Worm (Caenorhabditis elegans) whole organism, young adult: ENCODE results near the gene F49E8.8.

Experiments used
- B0261.1 ChIP-seq: sonication (generic microtip); optimal IDR thresholded peaks from 2 replicates; lab custom pipeline; 2016; ENCODE audit warnings: mild to moderate bottlenecking, missing genetic modification characterization, moderate library complexity, missing compliant biosample characterization
- C17E4.6 ChIP-seq: fragments of 200-800 bp; sonication (Bioruptor generic); IDR thresholded peaks from 2 replicates; pipeline ENCODE4 v1.3.6; 2022; ENCODE audit warnings: missing genetic modification reagents, missing genetic modification characterization, missing compliant biosample characterization
- D2030.7 ChIP-seq: fragments of 200-800 bp; sonication (Bioruptor generic); IDR thresholded peaks from 2 replicates; pipeline ENCODE4 v1.3.6; 2022; ENCODE audit warnings: missing genetic modification reagents, missing genetic modification characterization, missing compliant biosample characterization
- K12H6.12 ChIP-seq: fragments of 200-800 bp; sonication (Bioruptor generic); optimal IDR thresholded peaks from 2 replicates; lab custom pipeline; 2018; ENCODE audit warnings: mild to moderate bottlenecking, missing genetic modification characterization, missing compliant biosample characterization
- T07F8.4 ChIP-seq: sonication (generic microtip); optimal IDR thresholded peaks from 2 replicates; lab custom pipeline; 2016; ENCODE audit warnings: mild to moderate bottlenecking, missing genetic modification characterization, moderate library complexity, missing compliant biosample characterization
- akir-1 ChIP-seq: fragments of 200-800 bp; sonication (Bioruptor generic); optimal IDR thresholded peaks from 2 replicates; lab custom pipeline; 2018; ENCODE audit warnings: mild to moderate bottlenecking, missing genetic modification characterization, moderate library complexity, missing compliant biosample characterization
- ama-1 ChIP-seq, 3 experiments: fragments of 150-350 bp in 1 of 3; sonication (generic microtip) in 2 of 3; optimal IDR thresholded peaks; 2 replicates each; lab custom pipeline; 2014 to 2018; ENCODE audit warnings: missing biosample characterization in 2 of 3, missing genetic modification characterization in 2 of 3, missing genetic modification reagents in 2 of 3
- aptf-3 ChIP-seq: fragments of 200-800 bp; sonication (Bioruptor generic); IDR thresholded peaks from 2 replicates; pipeline ENCODE4 v1.3.6; 2022; ENCODE audit warnings: missing genetic modification characterization, missing compliant biosample characterization
- atf-7 ChIP-seq: sonication (generic microtip); optimal IDR thresholded peaks from 2 replicates; lab custom pipeline; 2017; ENCODE audit warnings: mild to moderate bottlenecking, missing genetic modification characterization, missing compliant biosample characterization
- attf-5 ChIP-seq: fragments of 200-800 bp; sonication (Bioruptor generic); optimal IDR thresholded peaks from 2 replicates; lab custom pipeline; 2018; ENCODE audit warnings: mild to moderate bottlenecking, missing genetic modification characterization, missing compliant biosample characterization
- ccch-3 ChIP-seq: fragments of 200-800 bp; sonication (Bioruptor generic); optimal IDR thresholded peaks from 2 replicates; lab custom pipeline; 2018; ENCODE audit warnings: mild to moderate bottlenecking, missing genetic modification characterization, missing compliant biosample characterization
- cebp-1 ChIP-seq, 2 experiments: fragments of 200-800 bp in 1 of 2; sonication (Bioruptor generic) in 1 of 2; sonication (generic microtip) in 1 of 2; IDR thresholded peaks in 1 of 2; optimal IDR thresholded peaks in 1 of 2; 2 replicates each; pipeline versions ENCODE4 v1.3.6 to Lab custom; 2017 to 2022; ENCODE audit warnings: missing compliant biosample characterization in 2 of 2, missing genetic modification characterization in 2 of 2, mild to moderate bottlenecking in 1 of 2, missing genetic modification reagents in 1 of 2, moderate library complexity in 1 of 2
- cebp-2 ChIP-seq: fragments of 200-800 bp; sonication (Bioruptor generic); IDR thresholded peaks from 2 replicates; pipeline ENCODE4 v1.3.6; 2022; ENCODE audit warnings: missing genetic modification characterization, missing compliant biosample characterization
- ceh-100 ChIP-seq: fragments of 200-800 bp; sonication (Bioruptor generic); IDR thresholded peaks from 2 replicates; pipeline ENCODE4 v1.3.6; 2022; ENCODE audit warnings: missing genetic modification reagents, missing genetic modification characterization, missing compliant biosample characterization
- ceh-27 ChIP-seq: fragments of 200-800 bp; sonication (Bioruptor generic); optimal IDR thresholded peaks from 2 replicates; lab custom pipeline; 2018; ENCODE audit warnings: mild to moderate bottlenecking, missing genetic modification characterization, moderate library complexity, missing compliant biosample characterization
- ceh-58 ChIP-seq: fragments of 200-800 bp; sonication (Bioruptor generic); IDR thresholded peaks from 2 replicates; pipeline ENCODE4 v1.3.6; 2022; ENCODE audit warnings: missing genetic modification characterization, missing compliant biosample characterization
- ceh-79 ChIP-seq: sonication (generic microtip); optimal IDR thresholded peaks from 2 replicates; lab custom pipeline; 2017; ENCODE audit warnings: mild to moderate bottlenecking, missing genetic modification characterization, missing compliant biosample characterization
- dpl-1 ChIP-seq: fragments of 150-350 bp; optimal IDR thresholded peaks from 2 replicates; lab custom pipeline; 2014; ENCODE audit warnings: missing biosample characterization, missing genetic modification reagents, missing genetic modification characterization
- egl-18 ChIP-seq: fragments of 200-800 bp; sonication (Bioruptor generic); IDR thresholded peaks from 2 replicates; pipeline ENCODE4 v1.3.6; 2022; ENCODE audit warnings: missing genetic modification reagents, missing genetic modification characterization, missing compliant biosample characterization
- egl-44 ChIP-seq: fragments of 200-800 bp; sonication (Bioruptor generic); IDR thresholded peaks from 2 replicates; pipeline ENCODE4 v1.3.6; 2022; ENCODE audit warnings: missing genetic modification reagents, missing genetic modification characterization, missing compliant biosample characterization
- ekl-4 ChIP-seq: fragments of 200-800 bp; sonication (Bioruptor generic); IDR thresholded peaks from 2 replicates; pipeline ENCODE4 v1.3.6; 2022; ENCODE audit warnings: missing genetic modification reagents, missing genetic modification characterization, missing compliant biosample characterization
- fkh-3 ChIP-seq: sonication (generic microtip); optimal IDR thresholded peaks from 2 replicates; lab custom pipeline; 2016; ENCODE audit warnings: mild to moderate bottlenecking, missing genetic modification characterization, missing compliant biosample characterization
- hlh-12 ChIP-seq: sonication (generic microtip); optimal IDR thresholded peaks from 2 replicates; lab custom pipeline; 2016; ENCODE audit warnings: missing genetic modification characterization, missing compliant biosample characterization
- lag-1 ChIP-seq: fragments of 200-800 bp; sonication (Bioruptor generic); IDR thresholded peaks from 2 replicates; pipeline ENCODE4 v1.3.6; 2022; ENCODE audit warnings: missing genetic modification reagents, missing genetic modification characterization, missing compliant biosample characterization
- let-526 ChIP-seq: fragments of 200-800 bp; sonication (Bioruptor generic); IDR thresholded peaks from 2 replicates; pipeline ENCODE4 v1.3.6; 2022; ENCODE audit warnings: missing genetic modification reagents, missing genetic modification characterization, missing compliant biosample characterization
- let-607 ChIP-seq, 2 experiments: fragments of 200-800 bp in 1 of 2; sonication (Bioruptor generic) in 1 of 2; sonication (generic microtip) in 1 of 2; optimal IDR thresholded peaks; 2 replicates each; lab custom pipeline; 2016 to 2018; ENCODE audit warnings: mild to moderate bottlenecking in 2 of 2, missing compliant biosample characterization in 2 of 2, missing genetic modification characterization in 2 of 2, moderate library complexity in 2 of 2, missing genotype in 1 of 2
- lsy-27 ChIP-seq: sonication (generic microtip); optimal IDR thresholded peaks from 2 replicates; lab custom pipeline; 2017; ENCODE audit warnings: missing genetic modification characterization, mild to moderate bottlenecking, missing compliant biosample characterization, antibody characterized with exemption, missing genotype, borderline replicate concordance; ENCODE audit not compliant: insufficient read depth
- madf-10 ChIP-seq: sonication (generic microtip); optimal IDR thresholded peaks from 2 replicates; lab custom pipeline; 2016; ENCODE audit warnings: mild to moderate bottlenecking, missing genetic modification characterization, missing compliant biosample characterization
- madf-6 ChIP-seq: fragments of 200-800 bp; sonication (Bioruptor generic); IDR thresholded peaks from 2 replicates; pipeline ENCODE4 v1.3.6; 2022; ENCODE audit warnings: missing genetic modification reagents, missing genetic modification characterization, missing compliant biosample characterization
- madf-8 ChIP-seq: fragments of 200-800 bp; sonication (Bioruptor generic); conservative IDR thresholded peaks from 2 replicates; pipeline ENCODE4 v1.3.6; 2022; ENCODE audit warnings: missing genetic modification reagents, missing genetic modification characterization, missing compliant biosample characterization
- mxl-1 ChIP-seq: sonication (generic microtip); optimal IDR thresholded peaks from 2 replicates; lab custom pipeline; 2016; ENCODE audit warnings: missing genetic modification characterization, missing compliant biosample characterization
- nfya-1 ChIP-seq: sonication (generic microtip); optimal IDR thresholded peaks from 2 replicates; lab custom pipeline; 2017; ENCODE audit warnings: antibody characterized with exemption, missing compliant biosample characterization, missing genetic modification characterization, borderline replicate concordance; ENCODE audit not compliant: insufficient read depth
- nfyb-1 ChIP-seq: fragments of 200-800 bp; sonication (Bioruptor generic); IDR thresholded peaks from 2 replicates; pipeline ENCODE4 v1.3.6; 2022; ENCODE audit warnings: missing genetic modification reagents, missing genetic modification characterization, missing compliant biosample characterization
- nhr-179 ChIP-seq: sonication (generic microtip); optimal IDR thresholded peaks from 2 replicates; lab custom pipeline; 2016; ENCODE audit warnings: mild to moderate bottlenecking, missing genetic modification characterization, missing compliant biosample characterization
- nhr-27 ChIP-seq: fragments of 200-800 bp; sonication (Bioruptor generic); optimal IDR thresholded peaks from 2 replicates; lab custom pipeline; 2018; ENCODE audit warnings: mild to moderate bottlenecking, missing genetic modification characterization, moderate library complexity, missing compliant biosample characterization
- nhr-80 ChIP-seq: sonication (generic microtip); optimal IDR thresholded peaks from 2 replicates; lab custom pipeline; 2016; ENCODE audit warnings: missing genetic modification characterization, missing compliant biosample characterization
- rcor-1 ChIP-seq: fragments of 200-800 bp; sonication (Bioruptor generic); IDR thresholded peaks from 2 replicates; pipeline ENCODE4 v1.3.6; 2022; ENCODE audit warnings: missing genetic modification reagents, missing genetic modification characterization, missing compliant biosample characterization
- rec-8 ChIP-seq, 2 experiments: sonication (generic microtip); optimal IDR thresholded peaks; 2 replicates each; lab custom pipeline; 2016; ENCODE audit warnings: mild to moderate bottlenecking in 2 of 2, missing genetic modification characterization in 2 of 2, missing genetic modification reagents in 2 of 2, missing genotype in 2 of 2, missing biosample characterization in 1 of 2, missing compliant biosample characterization in 1 of 2, moderate library complexity in 1 of 2
- repo-1 ChIP-seq: sonication (generic microtip); optimal IDR thresholded peaks from 2 replicates; lab custom pipeline; 2017; ENCODE audit warnings: mild to moderate bottlenecking, missing genetic modification characterization, missing compliant biosample characterization
- rpc-1 ChIP-seq, 2 experiments: fragments of 150-350 bp in 1 of 2; sonication (generic microtip) in 1 of 2; optimal IDR thresholded peaks; 2 replicates each; lab custom pipeline; 2014 to 2018; ENCODE audit warnings: missing biosample characterization in 1 of 2, missing genetic modification characterization in 1 of 2, missing genetic modification reagents in 1 of 2, missing genotype in 1 of 2
- sdz-38 ChIP-seq: sonication (generic microtip); optimal IDR thresholded peaks from 2 replicates; lab custom pipeline; 2016; ENCODE audit warnings: missing genotype, missing genetic modification characterization, missing compliant biosample characterization
- sea-2 ChIP-seq: fragments of 200-800 bp; sonication (Bioruptor generic); IDR thresholded peaks from 2 replicates; pipeline ENCODE4 v1.3.6; 2022; ENCODE audit warnings: missing genetic modification characterization, missing compliant biosample characterization
- snpc-1.3 ChIP-seq: sonication (generic microtip); optimal IDR thresholded peaks from 2 replicates; lab custom pipeline; 2017; ENCODE audit warnings: missing genetic modification characterization, mild to moderate bottlenecking, missing compliant biosample characterization, antibody characterized with exemption, moderate library complexity, missing genotype, missing genetic modification reagents; ENCODE audit not compliant: insufficient read depth
- somi-1 ChIP-seq: fragments of 200-800 bp; sonication (Bioruptor generic); optimal IDR thresholded peaks from 2 replicates; lab custom pipeline; 2018; ENCODE audit warnings: mild to moderate bottlenecking, missing genetic modification characterization, missing compliant biosample characterization
- ztf-28 ChIP-seq: fragments of 200-800 bp; sonication (Bioruptor generic); IDR thresholded peaks from 2 replicates; pipeline ENCODE4 v1.3.6; 2022; ENCODE audit warnings: missing genetic modification reagents, missing genetic modification characterization, missing compliant biosample characterization
- ztf-3 ChIP-seq: fragments of 200-800 bp; sonication (Bioruptor generic); optimal IDR thresholded peaks from 2 replicates; lab custom pipeline; 2018; ENCODE audit warnings: mild to moderate bottlenecking, missing genetic modification characterization, missing compliant biosample characterization
- ztf-6 ChIP-seq: fragments of 200-800 bp; sonication (Bioruptor generic); IDR thresholded peaks from 2 replicates; pipeline ENCODE4 v1.3.6; 2022; ENCODE audit warnings: missing genetic modification reagents, missing genetic modification characterization, missing compliant biosample characterization

Gene F49E8.8

ce11 chrIV:7580062-7580614 lies 23.7 kb downstream of the F49E8.8 start, which contains the start of the genes cec-5 and nol-10 (continued):
- TF ChIP-seq ccch-3 (GFP tag; lab: Kevin White, UChicago), result no peak
- no peak for TF ChIP-seq ceh-58 (GFP tag; lab: Robert Waterston, UW)
- peak; percentile 82 for TF ChIP-seq madf-6
- TF ChIP-seq lsy-27 (tag; lab: Kevin White, UChicago), result no peak
- TF ChIP-seq lag-1 (GFP tag; lab: Robert Waterston, UW), result no peak
- TF ChIP-seq sdz-38 (tag; lab: Kevin White, UChicago), result no peak
- TF ChIP-seq atf-7 (tag; lab: Kevin White, UChicago), result no peak
- TF ChIP-seq rec-8 (tag; optimal IDR thresholded peaks at IDR 0.05; lab: Kevin White, UChicago), result no peak
- no peak for TF ChIP-seq somi-1 (GFP tag; lab: Kevin White, UChicago)
- TF ChIP-seq egl-18 (GFP tag; lab: Robert Waterston, UW), result no peak
- peak in 1 of 2 experiments; percentile 41 for TF ChIP-seq let-607 (tag; optimal IDR thresholded peaks at IDR 0.05; lab: Kevin White, UChicago)
- TF ChIP-seq K12H6.12 (tag; lab: Kevin White, UChicago), result peak; percentile 36
- TF ChIP-seq nfyb-1, result peak; percentile 83
- TF ChIP-seq madf-8 (GFP tag; lab: Robert Waterston, UW), result peak; percentile 41
- no peak for TF ChIP-seq ceh-79 (tag; lab: Kevin White, UChicago)
- TF ChIP-seq ztf-3 (GFP tag; lab: Kevin White, UChicago), result no peak
- TF ChIP-seq dpl-1 (GFP tag; lab: Kevin White, UChicago), result peak; percentile 77
- TF ChIP-seq rpc-1 (optimal IDR thresholded peaks at IDR 0.05; lab: Kevin White, UChicago), result no peak
- TF ChIP-seq rpc-1 (tag; optimal IDR thresholded peaks at IDR 0.05; lab: Kevin White, UChicago), result peak; percentile 0
- no peak for TF ChIP-seq ztf-6 (GFP tag; lab: Robert Waterston, UW)
- TF ChIP-seq fkh-3 (tag; lab: Kevin White, UChicago), result no peak
- no peak; the same call in 1 of the 2 replicates for TF ChIP-seq rcor-1 (GFP tag; lab: Robert Waterston, UW)
- peak; percentile 72; the same call in 1 of the 2 replicates for TF ChIP-seq C17E4.6 (GFP tag; lab: Robert Waterston, UW)
- no peak for TF ChIP-seq cebp-1 (GFP tag; IDR thresholded peaks at IDR 0.05; lab: Robert Waterston, UW)
- peak; percentile 80 for TF ChIP-seq cebp-1 (tag; optimal IDR thresholded peaks at IDR 0.05; lab: Kevin White, UChicago)
- no peak for TF ChIP-seq egl-44 (GFP tag; lab: Robert Waterston, UW)
- TF ChIP-seq let-526, result no peak
- TF ChIP-seq ztf-28 (GFP tag; lab: Robert Waterston, UW), result 0 out of 2 replicates have a peak, but pooled peaks have one; percentile 27
- no peak for TF ChIP-seq cebp-2
- TF ChIP-seq D2030.7, result peak; percentile 93
- TF ChIP-seq akir-1, result no peak
- no peak for TF ChIP-seq ama-1 (optimal IDR thresholded peaks at IDR 0.05; lab: Kevin White, UChicago)
- no peak for TF ChIP-seq ama-1 (GFP tag; optimal IDR thresholded peaks at IDR 0.05; lab: Kevin White, UChicago)
- TF ChIP-seq attf-5 (GFP tag; lab: Kevin White, UChicago), result peak; percentile 98
- TF ChIP-seq mxl-1, result no peak
- TF ChIP-seq nfya-1 (tag; lab: Kevin White, UChicago), result no peak
- no peak for TF ChIP-seq sea-2 (GFP tag; lab: Robert Waterston, UW)
- peak; percentile 67 for TF ChIP-seq madf-10 (tag; lab: Kevin White, UChicago)
- peak; percentile 90 for TF ChIP-seq ceh-27 (GFP tag; lab: Kevin White, UChicago)
- no peak for TF ChIP-seq nhr-27 (tag; lab: Kevin White, UChicago)
- TF ChIP-seq B0261.1, result peak; percentile 9
- TF ChIP-seq nhr-80, result peak; percentile 39
- TF ChIP-seq T07F8.4 (tag; lab: Kevin White, UChicago), result peak; percentile 12
- peak; percentile 30 for TF ChIP-seq repo-1 (tag; lab: Kevin White, UChicago)
- TF ChIP-seq nhr-179 (tag; lab: Kevin White, UChicago), result no peak
- peak; percentile 83 for TF ChIP-seq ceh-100 (GFP tag; lab: Robert Waterston, UW)
- no peak for TF ChIP-seq hlh-12
- no peak for TF ChIP-seq aptf-3 (GFP tag; lab: Robert Waterston, UW)
- peak; percentile 97 for TF ChIP-seq snpc-1.3 (tag; lab: Kevin White, UChicago)
- TF ChIP-seq ekl-4 (GFP tag; lab: Robert Waterston, UW), result peak; percentile 75
